Fruit fly (Drosophila melanogaster) Kc167 (cell line): Measurements from ENCODE around the gene CG32547.

Experiments
- Myc ChIP-seq: fragments of >200 bp; optimal IDR thresholded peaks from 2 replicates; lab custom pipeline; 2017; ENCODE audit warnings: missing external identifiers
- Sin3A ChIP-seq: fragments of >200 bp; optimal IDR thresholded peaks from 2 replicates; lab custom pipeline; 2018; ENCODE audit warnings: missing external identifiers
- h ChIP-seq: fragments of >200 bp; optimal IDR thresholded peaks from 3 replicates; lab custom pipeline; 2018; ENCODE audit warnings: missing external identifiers
- insv ChIP-seq: fragments of >200 bp; optimal IDR thresholded peaks from 3 replicates; lab custom pipeline; 2018; ENCODE audit warnings: missing external identifiers
- ttk ChIP-seq: sonication (Bioruptor generic); optimal IDR thresholded peaks from 2 replicates; lab custom pipeline; 2017; ENCODE audit warnings: missing external identifiers

DNA sequence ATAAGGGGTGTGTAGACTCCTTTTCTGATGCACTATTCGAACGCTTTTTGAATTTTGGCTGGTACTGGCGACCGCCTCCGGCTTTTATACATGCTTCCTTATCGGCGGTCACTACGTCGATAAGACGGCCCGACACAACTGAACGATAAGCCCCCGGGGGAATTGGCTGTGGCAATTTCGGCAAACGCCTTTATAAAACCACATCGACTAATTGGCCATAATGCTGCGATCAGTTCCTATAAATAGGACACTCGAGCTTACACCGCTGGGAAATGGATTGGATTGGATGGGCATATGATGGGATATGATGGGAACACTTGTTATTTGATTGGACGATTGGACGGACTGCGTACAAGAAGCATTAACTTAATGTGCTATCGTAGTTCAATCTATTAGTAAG is 12.7 kb upstream of the CG32547 start, which contains the start of gene CG15044:
- TF ChIP-seq Myc (no peak), ttk (lab: Kevin White, UChicago) (no peak), h (lab: Kevin White, UChicago) (no peak), Sin3A (lab: Kevin White, UChicago) (no peak), insv (lab: Kevin White, UChicago) (no peak)
